Fruit fly (Drosophila melanogaster): Measurements from ENCODE around the gene CG45060.
A peak's percentile ranks its signal among the peaks of the same experiment; 100 is the strongest.

CG45060 gene

dm6 chrX:9868510-9869248 is at the start of gene CG45060:
CG45060 (minus strand) TSS chrX:9868568.
- TF ChIP-seq Dll (optimal IDR thresholded peaks at IDR 0.05), result no peak

dm6 chrX:9911751-9912150 is 43.4 kb upstream of the CG45060 start:
- TF ChIP-seq EcR (GFP tag; optimal IDR thresholded peaks at IDR 0.05) (no peak), CG8478 (optimal IDR thresholded peaks at IDR 0.05) (no peak), usp (GFP tag; optimal IDR thresholded peaks at IDR 0.05) (no peak), Dll (optimal IDR thresholded peaks at IDR 0.05) (no peak), psq (optimal IDR thresholded peaks at IDR 0.05) (no peak), pan (optimal IDR thresholded peaks at IDR 0.05) (no peak)

- no peak for TF ChIP-seq pan (optimal IDR thresholded peaks at IDR 0.05)
- no peak for TF ChIP-seq Dll (optimal IDR thresholded peaks at IDR 0.05)
- no peak for TF ChIP-seq psq (optimal IDR thresholded peaks at IDR 0.05)
- TF ChIP-seq CG8478 (optimal IDR thresholded peaks at IDR 0.05), result no peak
- TF ChIP-seq EcR (GFP tag; optimal IDR thresholded peaks at IDR 0.05), result no peak
- no peak for TF ChIP-seq usp (GFP tag; optimal IDR thresholded peaks at IDR 0.05)
Measured at dm6 chrX:9911026-9911425, 42.7 kb upstream of the CG45060 start, which contains the start of gene CG1986. CG1986 (minus strand) TSS chrX:9911126.

- no peak for TF ChIP-seq pan (optimal IDR thresholded peaks at IDR 0.05)
- no peak for TF ChIP-seq Dll (optimal IDR thresholded peaks at IDR 0.05)
- no peak for TF ChIP-seq CG8478 (optimal IDR thresholded peaks at IDR 0.05)
- no peak for TF ChIP-seq psq (optimal IDR thresholded peaks at IDR 0.05)
- TF ChIP-seq usp (GFP tag; optimal IDR thresholded peaks at IDR 0.05), result no peak
- no peak for TF ChIP-seq EcR (GFP tag; optimal IDR thresholded peaks at IDR 0.05)
Measured at dm6 chrX:9909384-9909783, 41.0 kb upstream of the CG45060 start.

- TF ChIP-seq EcR (GFP tag; optimal IDR thresholded peaks at IDR 0.05) (no peak), pan (optimal IDR thresholded peaks at IDR 0.05) (no peak), usp (GFP tag; optimal IDR thresholded peaks at IDR 0.05) (no peak), psq (optimal IDR thresholded peaks at IDR 0.05) (no peak), CG8478 (optimal IDR thresholded peaks at IDR 0.05) (no peak), Dll (optimal IDR thresholded peaks at IDR 0.05) (no peak)
Measured at dm6 chrX:9899535-9900179, 31.3 kb upstream of the CG45060 start, which contains the start of gene CG15249. CG15249 (minus strand) TSS chrX:9899585.

dm6 chrX:9897599-9897998 is 29.2 kb upstream of the CG45060 start:
- no peak for TF ChIP-seq CG8478 (optimal IDR thresholded peaks at IDR 0.05)
- TF ChIP-seq pan (optimal IDR thresholded peaks at IDR 0.05), result no peak

- TF ChIP-seq EcR (GFP tag; optimal IDR thresholded peaks at IDR 0.05) (no peak), usp (GFP tag; optimal IDR thresholded peaks at IDR 0.05) (no peak), psq (optimal IDR thresholded peaks at IDR 0.05) (no peak), pan (optimal IDR thresholded peaks at IDR 0.05) (peak; percentile 50), Dll (optimal IDR thresholded peaks at IDR 0.05) (no peak), CG8478 (optimal IDR thresholded peaks at IDR 0.05) (no peak)
Measured at dm6 chrX:9892834-9893233, 24.5 kb upstream of the CG45060 start.

- no peak for TF ChIP-seq pan (optimal IDR thresholded peaks at IDR 0.05)
- no peak for TF ChIP-seq CG8478 (optimal IDR thresholded peaks at IDR 0.05)
- no peak for TF ChIP-seq psq (optimal IDR thresholded peaks at IDR 0.05)
- no peak for TF ChIP-seq usp (GFP tag; optimal IDR thresholded peaks at IDR 0.05)
- no peak for TF ChIP-seq EcR (GFP tag; optimal IDR thresholded peaks at IDR 0.05)
- no peak for TF ChIP-seq Dll (optimal IDR thresholded peaks at IDR 0.05)
Measured at dm6 chrX:9889686-9890085, 21.3 kb upstream of the CG45060 start.

- no peak for TF ChIP-seq psq (optimal IDR thresholded peaks at IDR 0.05)
Measured at dm6 chrX:9885363-9885762, 17.0 kb upstream of the CG45060 start.

dm6 chrX:9884221-9884620 is 15.9 kb upstream of the CG45060 start, which contains the start of gene CG9691:
CG9691 (plus strand) TSS chrX:9884442.
- TF ChIP-seq CG8478 (optimal IDR thresholded peaks at IDR 0.05), result no peak
- TF ChIP-seq usp (GFP tag; optimal IDR thresholded peaks at IDR 0.05), result no peak
- no peak for TF ChIP-seq EcR (GFP tag; optimal IDR thresholded peaks at IDR 0.05)
- no peak for TF ChIP-seq psq (optimal IDR thresholded peaks at IDR 0.05)
- TF ChIP-seq Dll (optimal IDR thresholded peaks at IDR 0.05), result no peak
- no peak for TF ChIP-seq pan (optimal IDR thresholded peaks at IDR 0.05)

- no peak for TF ChIP-seq psq (optimal IDR thresholded peaks at IDR 0.05)
Measured at dm6 chrX:9882900-9883299, 14.5 kb upstream of the CG45060 start.

- TF ChIP-seq CG8478 (optimal IDR thresholded peaks at IDR 0.05), result no peak
- TF ChIP-seq psq (optimal IDR thresholded peaks at IDR 0.05), result no peak
Measured at dm6 chrX:9881746-9882145, 13.4 kb upstream of the CG45060 start, which contains the start of gene CG9689. CG9689 (plus strand) TSS chrX:9881953.

- TF ChIP-seq psq (optimal IDR thresholded peaks at IDR 0.05) (no peak), Dll (optimal IDR thresholded peaks at IDR 0.05) (no peak), usp (GFP tag; optimal IDR thresholded peaks at IDR 0.05) (no peak), pan (optimal IDR thresholded peaks at IDR 0.05) (no peak), CG8478 (optimal IDR thresholded peaks at IDR 0.05) (no peak), EcR (GFP tag; optimal IDR thresholded peaks at IDR 0.05) (no peak)
Measured at dm6 chrX:9879570-9879969, 11.2 kb upstream of the CG45060 start, which contains the start of gene CG9686. CG9686 (plus strand) TSS chrX:9879870.
